Worm (Caenorhabditis elegans): Measurements from ENCODE around the gene C50F7.6.

C50F7.6 gene

DNA sequence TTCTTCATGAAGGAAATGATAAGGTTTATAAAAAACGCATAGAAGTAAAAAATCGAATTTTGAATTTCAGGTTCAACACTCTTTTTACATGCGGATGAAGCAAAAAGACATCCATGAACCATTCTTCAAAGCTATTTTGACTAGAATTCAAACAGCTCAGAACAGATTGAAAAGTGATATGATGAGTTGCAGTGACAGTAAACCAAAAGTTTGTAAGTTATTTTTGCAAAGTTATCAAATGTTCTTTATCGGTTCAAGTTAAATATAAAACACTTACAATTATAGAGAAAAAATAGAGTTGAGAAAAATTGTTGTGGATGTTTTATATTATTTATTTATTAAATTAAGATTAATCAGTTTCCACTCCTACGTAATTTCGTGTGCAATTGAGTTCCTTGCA is 30.5 kb downstream of the C50F7.6 start:
- TF ChIP-seq unc-86 (tag; optimal IDR thresholded peaks at IDR 0.05) (no peak), syd-9 (tag; optimal IDR thresholded peaks at IDR 0.05) (no peak), fax-1 (tag; optimal IDR thresholded peaks at IDR 0.05) (no peak), eyg-1 (tag; optimal IDR thresholded peaks at IDR 0.05) (no peak), fkh-6 (tag; optimal IDR thresholded peaks at IDR 0.05) (no peak), pha-2 (tag; optimal IDR thresholded peaks at IDR 0.05) (no peak), che-1 (tag; optimal IDR thresholded peaks at IDR 0.05) (no peak), K02D7.2 (tag; optimal IDR thresholded peaks at IDR 0.05) (no peak), ets-4 (tag; optimal IDR thresholded peaks at IDR 0.05) (no peak), C38D4.7 (GFP tag; optimal IDR thresholded peaks at IDR 0.05) (no peak), ceh-31 (tag; optimal IDR thresholded peaks at IDR 0.05) (no peak), dve-1 (tag; optimal IDR thresholded peaks at IDR 0.05) (no peak), elt-2 (tag; optimal IDR thresholded peaks at IDR 0.05) (no peak), T23F11.4 (GFP tag; optimal IDR thresholded peaks at IDR 0.05) (no peak)

- TF ChIP-seq elt-4 (tag; optimal IDR thresholded peaks at IDR 0.05) (no peak), lim-6 (tag; optimal IDR thresholded peaks at IDR 0.05) (no peak), madf-2 (tag; optimal IDR thresholded peaks at IDR 0.05) (no peak), ztf-16 (tag; optimal IDR thresholded peaks at IDR 0.05) (no peak), hlh-15 (tag; optimal IDR thresholded peaks at IDR 0.05) (no peak), K02D7.2 (tag; optimal IDR thresholded peaks at IDR 0.05) (no peak), nhr-232 (tag; optimal IDR thresholded peaks at IDR 0.05) (no peak), ceh-18 (tag; optimal IDR thresholded peaks at IDR 0.05) (no peak), npax-4 (tag; optimal IDR thresholded peaks at IDR 0.05) (no peak), dve-1 (tag; optimal IDR thresholded peaks at IDR 0.05) (no peak), fax-1 (tag; optimal IDR thresholded peaks at IDR 0.05) (no peak), mec-3 (tag; optimal IDR thresholded peaks at IDR 0.05; ENCODE audit: borderline replicate concordance) (no peak), rnt-1 (tag; optimal IDR thresholded peaks at IDR 0.05) (no peak), syd-9 (tag; optimal IDR thresholded peaks at IDR 0.05) (no peak), ceh-9 (tag; optimal IDR thresholded peaks at IDR 0.05) (no peak), ceh-22 (tag; optimal IDR thresholded peaks at IDR 0.05) (no peak), che-1 (tag; optimal IDR thresholded peaks at IDR 0.05) (no peak), unc-55 (GFP tag; optimal IDR thresholded peaks at IDR 0.05) (no peak), gmeb-2 (tag; optimal IDR thresholded peaks at IDR 0.05) (no peak), ceh-30 (tag; optimal IDR thresholded peaks at IDR 0.05) (no peak)
Observed at ce11 chrIV:7689326-7689725, 33.7 kb downstream of the C50F7.6 start.

ce11 chrIV:7679120-7679519 is 43.9 kb downstream of the C50F7.6 start:
- TF ChIP-seq elt-2 (tag; optimal IDR thresholded peaks at IDR 0.05) (peak; percentile 60), tbx-7 (tag; optimal IDR thresholded peaks at IDR 0.05) (no peak)

- TF ChIP-seq sox-4 (tag; optimal IDR thresholded peaks at IDR 0.05) (no peak), hlh-8 (tag; optimal IDR thresholded peaks at IDR 0.05) (no peak), ceh-14 (tag; optimal IDR thresholded peaks at IDR 0.05) (no peak), eyg-1 (tag; optimal IDR thresholded peaks at IDR 0.05) (no peak), hlh-30 (tag; optimal IDR thresholded peaks at IDR 0.05; ENCODE audit: insufficient read depth) (no peak), ceh-18 (tag; optimal IDR thresholded peaks at IDR 0.05) (no peak), ref-2 (tag; optimal IDR thresholded peaks at IDR 0.05) (no peak), unc-86 (tag; optimal IDR thresholded peaks at IDR 0.05) (no peak), tbx-7 (tag; optimal IDR thresholded peaks at IDR 0.05) (no peak)
Observed at ce11 chrIV:7674874-7675273, 48.1 kb downstream of the C50F7.6 start, which contains the start of gene itr-1. itr-1 (plus strand) TSS chrIV:7675174.

DNA sequence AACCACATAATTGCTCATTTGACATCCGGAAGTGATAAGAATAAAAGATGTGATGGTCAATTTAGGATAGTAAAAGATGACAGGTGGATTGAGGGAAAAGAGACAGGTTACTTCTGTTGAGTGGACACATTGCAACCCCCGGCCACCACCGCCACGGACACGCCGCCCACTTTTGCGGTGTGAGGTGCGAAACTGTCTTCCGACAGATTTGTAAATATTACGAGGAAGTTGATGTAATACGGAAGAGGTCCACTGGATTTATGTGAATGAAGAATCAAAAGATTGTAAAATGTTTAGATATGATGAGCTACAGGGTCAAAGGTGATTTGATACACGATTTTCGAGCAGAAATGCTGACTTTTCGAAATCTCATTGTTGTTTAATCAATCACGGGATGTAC is 50.1 kb downstream of the C50F7.6 start, which contains the start of gene C08G9.2:
Gene C08G9.2 (minus strand): TSS at position 101 of the 400 bp plus-strand sequence.
- no peak for TF ChIP-seq ceh-2 (tag; optimal IDR thresholded peaks at IDR 0.05)
- no peak for TF ChIP-seq nfya-1 (tag; optimal IDR thresholded peaks at IDR 0.05)
- TF ChIP-seq sox-4 (tag; optimal IDR thresholded peaks at IDR 0.05): no peak
- no peak for TF ChIP-seq pha-4 (tag; optimal IDR thresholded peaks at IDR 0.05)
- no peak for TF ChIP-seq ttx-3 (tag; optimal IDR thresholded peaks at IDR 0.05)
- TF ChIP-seq eyg-1 (tag; optimal IDR thresholded peaks at IDR 0.05): no peak
- TF ChIP-seq unc-3 (GFP tag; conservative IDR thresholded peaks at IDR 0.05): no peak
- TF ChIP-seq unc-3 (tag; optimal IDR thresholded peaks at IDR 0.05): no peak
- TF ChIP-seq ref-2 (tag; optimal IDR thresholded peaks at IDR 0.05): no peak
- TF ChIP-seq ceh-34 (tag; optimal IDR thresholded peaks at IDR 0.05): no peak
- TF ChIP-seq ztf-16 (tag; optimal IDR thresholded peaks at IDR 0.05): no peak
- no peak for TF ChIP-seq elt-2 (tag; optimal IDR thresholded peaks at IDR 0.05)
- no peak for TF ChIP-seq C08G9.2 (tag; optimal IDR thresholded peaks at IDR 0.05)
- TF ChIP-seq madf-2 (tag; optimal IDR thresholded peaks at IDR 0.05): no peak
- no peak for TF ChIP-seq T23F11.4 (GFP tag; optimal IDR thresholded peaks at IDR 0.05)
- no peak for TF ChIP-seq hlh-30 (tag; optimal IDR thresholded peaks at IDR 0.05; ENCODE audit: insufficient read depth)
- TF ChIP-seq elt-4 (tag; optimal IDR thresholded peaks at IDR 0.05): no peak
- no peak for TF ChIP-seq nhr-11 (tag; optimal IDR thresholded peaks at IDR 0.05)
- TF ChIP-seq lin-11 (tag; optimal IDR thresholded peaks at IDR 0.05): no peak
- TF ChIP-seq pha-2 (tag; optimal IDR thresholded peaks at IDR 0.05): no peak
- TF ChIP-seq ceh-18 (tag; optimal IDR thresholded peaks at IDR 0.05): no peak

Measured in whole organism, late embryonic.